Worm (Caenorhabditis elegans): ENCODE data around the gene R02F2.5.

DNA sequence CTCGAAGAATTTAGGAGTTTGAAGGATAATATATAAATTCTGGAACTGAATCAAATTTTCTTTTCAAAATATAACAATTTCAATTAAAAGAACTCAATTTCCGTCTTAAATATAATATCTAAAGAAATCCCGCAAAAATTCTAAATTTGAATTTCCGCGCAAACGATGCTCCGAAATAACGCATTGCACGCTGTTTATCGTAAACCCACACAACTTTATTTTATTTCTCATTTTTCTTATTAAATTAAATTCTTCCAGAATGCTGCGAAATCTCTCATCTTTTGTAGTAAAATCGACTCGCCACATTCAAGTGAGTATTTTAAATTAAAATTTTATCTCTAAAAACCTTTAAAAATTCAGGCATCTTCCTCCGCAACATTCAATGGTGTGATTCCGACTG, 19.9 kb downstream of the R02F2.5 start, which contains the start of gene R02F2.9:
- TF ChIP-seq C17E4.6 (GFP tag; IDR thresholded peaks at IDR 0.05): no peak
- no peak for TF ChIP-seq rec-8 (tag; optimal IDR thresholded peaks at IDR 0.05)
- TF ChIP-seq rcor-1 (GFP tag; IDR thresholded peaks at IDR 0.05): no peak
- no peak for TF ChIP-seq sptf-2 (GFP tag; optimal IDR thresholded peaks at IDR 0.05)
- TF ChIP-seq sdz-38 (tag; optimal IDR thresholded peaks at IDR 0.05): no peak
- no peak for TF ChIP-seq ama-1 (optimal IDR thresholded peaks at IDR 0.05)
- no peak for TF ChIP-seq ama-1 (GFP tag; optimal IDR thresholded peaks at IDR 0.05)
- no peak for TF ChIP-seq T07F8.4 (tag; optimal IDR thresholded peaks at IDR 0.05)
- TF ChIP-seq madf-3 (GFP tag; IDR thresholded peaks at IDR 0.05): no peak
- no peak for TF ChIP-seq pha-4 (tag; optimal IDR thresholded peaks at IDR 0.05)
- no peak for TF ChIP-seq repo-1 (tag; optimal IDR thresholded peaks at IDR 0.05)

Measured in whole organism, young adult.